Fruit fly (Drosophila melanogaster): ENCODE data around the gene CG34015.

CG34015 gene

DNA sequence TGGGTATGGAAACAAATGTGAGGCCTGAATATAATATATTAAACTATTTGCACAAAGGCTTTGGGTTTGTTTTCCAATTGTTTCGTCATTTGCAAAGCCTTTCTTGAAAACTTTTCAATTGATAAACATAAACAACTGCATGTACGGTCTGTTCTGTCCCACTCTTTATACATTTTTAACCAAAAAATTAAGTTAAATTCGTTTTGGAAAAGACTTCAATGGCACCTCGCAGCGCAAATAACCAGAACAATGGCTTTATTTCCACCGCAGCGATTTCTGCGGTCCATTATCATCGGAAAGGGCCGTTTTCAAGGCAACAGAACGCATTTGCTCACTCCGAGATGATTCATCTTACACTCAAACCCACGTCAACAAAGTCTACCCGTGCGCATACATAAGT is 27.2 kb downstream of the CG34015 start:
- no peak for TF ChIP-seq brk (GFP tag; optimal IDR thresholded peaks at IDR 0.05)
- TF ChIP-seq CG9705 (GFP tag; optimal IDR thresholded peaks at IDR 0.05) = no peak
- no peak for TF ChIP-seq dl (GFP tag; optimal IDR thresholded peaks at IDR 0.05; ENCODE audit: insufficient read depth in 1 of 2, partially characterized antibody in 2 of 2)
- TF ChIP-seq pan (optimal IDR thresholded peaks at IDR 0.05) = no peak
- TF ChIP-seq sage (GFP tag; optimal IDR thresholded peaks at IDR 0.05) = no peak
- TF ChIP-seq lola (GFP tag; optimal IDR thresholded peaks at IDR 0.05) = no peak
- no peak for TF ChIP-seq rgr (GFP tag; optimal IDR thresholded peaks at IDR 0.05)
- no peak for TF ChIP-seq Abd-B (GFP tag; optimal IDR thresholded peaks at IDR 0.05)
- TF ChIP-seq Jra (GFP tag; optimal IDR thresholded peaks at IDR 0.05) = no peak
- no peak for TF ChIP-seq Dif (GFP tag; optimal IDR thresholded peaks at IDR 0.05; ENCODE audit: partially characterized antibody)
- no peak for TF ChIP-seq dsf (GFP tag; optimal IDR thresholded peaks at IDR 0.05; ENCODE audit: borderline replicate concordance)
- no peak for TF ChIP-seq Myc (optimal IDR thresholded peaks at IDR 0.05)
- no peak for TF ChIP-seq psq (GFP tag; optimal IDR thresholded peaks at IDR 0.05)
- TF ChIP-seq dmrt93B (GFP tag; optimal IDR thresholded peaks at IDR 0.05) = no peak
- no peak for TF ChIP-seq fru (GFP tag; optimal IDR thresholded peaks at IDR 0.05)
- TF ChIP-seq HLH106 (tag; optimal IDR thresholded peaks at IDR 0.05) = no peak
- no peak for TF ChIP-seq jim (GFP tag; optimal IDR thresholded peaks at IDR 0.05)
- TF ChIP-seq CrebA (GFP tag; optimal IDR thresholded peaks at IDR 0.05; ENCODE audit: borderline replicate concordance) = no peak
- TF ChIP-seq h (GFP tag; optimal IDR thresholded peaks at IDR 0.05) = no peak
- no peak for TF ChIP-seq Dfd (GFP tag; optimal IDR thresholded peaks at IDR 0.05)

DNA sequence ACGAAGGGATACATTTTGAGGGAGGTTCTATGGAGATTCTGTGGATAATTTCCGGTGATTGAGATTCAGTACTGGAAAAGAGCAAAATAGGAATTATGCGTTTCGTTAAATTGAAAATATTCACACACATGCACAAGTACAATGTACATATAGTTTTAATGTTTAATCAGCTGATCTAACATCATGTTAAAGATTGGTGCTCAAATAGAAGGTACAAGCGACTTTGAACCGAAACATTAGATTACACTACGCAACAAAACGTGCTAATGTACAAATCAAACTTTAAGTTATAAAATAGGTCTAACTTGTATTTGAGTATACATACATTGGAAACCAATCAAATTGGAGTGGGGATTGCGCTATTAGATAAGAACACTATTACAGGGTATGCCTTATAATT is 28.1 kb downstream of the CG34015 start:
- TF ChIP-seq dmrt93B (GFP tag; optimal IDR thresholded peaks at IDR 0.05) (no peak), rgr (GFP tag; optimal IDR thresholded peaks at IDR 0.05) (no peak), Hr78 (GFP tag; optimal IDR thresholded peaks at IDR 0.05) (no peak), Dif (GFP tag; optimal IDR thresholded peaks at IDR 0.05; ENCODE audit: partially characterized antibody) (no peak), brk (GFP tag; optimal IDR thresholded peaks at IDR 0.05) (no peak), Hr83 (GFP tag; optimal IDR thresholded peaks at IDR 0.05; ENCODE audit: poor library complexity, severe bottlenecking) (no peak), dl (GFP tag; optimal IDR thresholded peaks at IDR 0.05; ENCODE audit: insufficient read depth in 1 of 2, partially characterized antibody in 2 of 2) (no peak), ey (GFP tag; optimal IDR thresholded peaks at IDR 0.05) (no peak), Jra (GFP tag; optimal IDR thresholded peaks at IDR 0.05) (no peak), foxo (GFP tag; optimal IDR thresholded peaks at IDR 0.05) (no peak), Rel (GFP tag; optimal IDR thresholded peaks at IDR 0.05) (no peak), Rel (tag; optimal IDR thresholded peaks at IDR 0.05) (no peak)

DNA sequence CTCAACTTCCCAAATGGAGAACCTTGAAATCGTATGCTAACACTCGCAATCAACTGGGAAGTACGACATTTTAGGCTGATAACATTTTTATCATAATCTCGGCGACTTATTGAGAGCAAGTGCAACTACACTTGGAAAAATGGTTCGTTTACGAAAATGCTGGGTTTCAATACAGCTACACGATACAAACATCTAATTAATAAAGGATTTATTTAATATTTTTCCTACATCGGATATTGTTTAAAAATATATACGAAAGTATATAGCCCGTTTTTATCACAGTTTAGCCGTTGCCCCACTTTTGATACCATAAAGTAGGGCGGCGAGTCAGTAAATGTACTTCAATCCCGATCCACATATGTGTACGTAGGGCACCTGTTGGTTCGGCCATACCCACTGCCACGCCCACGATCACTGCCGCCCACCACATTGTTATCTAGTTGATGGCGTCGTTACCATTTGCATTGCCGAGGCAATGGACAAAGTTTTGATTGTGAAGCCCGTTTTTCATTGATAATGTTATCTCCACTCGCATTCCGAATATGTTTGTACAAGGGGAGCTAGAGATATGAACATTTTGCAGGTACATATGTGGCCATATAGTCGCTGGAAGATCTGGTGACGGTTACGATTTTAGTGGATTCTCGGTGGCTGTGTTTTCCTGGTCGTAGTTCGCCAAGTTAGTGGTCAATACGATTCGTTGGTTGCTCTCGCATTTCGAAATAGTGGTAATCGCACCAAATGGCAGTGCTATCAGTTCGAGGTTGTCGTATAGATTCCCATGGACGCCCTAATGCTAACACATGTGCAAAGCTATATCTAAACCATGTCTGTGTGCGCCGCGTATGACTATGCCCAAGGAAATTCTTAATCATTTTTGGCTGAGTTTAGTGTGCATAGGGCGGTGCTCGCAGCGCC is 33.4 kb downstream of the CG34015 start, which contains the start of gene Traf-like:
Gene Traf-like (plus strand): TSS at position 596 of the 918 bp plus-strand sequence.
- TF ChIP-seq Dfd (GFP tag; optimal IDR thresholded peaks at IDR 0.05) (no peak), ey (GFP tag; optimal IDR thresholded peaks at IDR 0.05) (no peak), Rel (GFP tag; optimal IDR thresholded peaks at IDR 0.05) (no peak), Rel (tag; optimal IDR thresholded peaks at IDR 0.05) (peak; percentile 72), br (GFP tag; optimal IDR thresholded peaks at IDR 0.05) (no peak), Myc (optimal IDR thresholded peaks at IDR 0.05) (no peak), sage (GFP tag; optimal IDR thresholded peaks at IDR 0.05) (no peak), foxo (GFP tag; optimal IDR thresholded peaks at IDR 0.05) (peak in 1 of 2 experiments; percentile 48), pan (optimal IDR thresholded peaks at IDR 0.05) (no peak), Sp1 (GFP tag; optimal IDR thresholded peaks at IDR 0.05) (no peak), Dif (GFP tag; optimal IDR thresholded peaks at IDR 0.05; ENCODE audit: partially characterized antibody) (peak; percentile 47), N (GFP tag; optimal IDR thresholded peaks at IDR 0.05) (no peak), Vsx2 (GFP tag; optimal IDR thresholded peaks at IDR 0.05; ENCODE audit: partially characterized antibody) (no peak), woc (GFP tag; optimal IDR thresholded peaks at IDR 0.05) (no peak), rgr (GFP tag; optimal IDR thresholded peaks at IDR 0.05) (no peak), dmrt93B (GFP tag; optimal IDR thresholded peaks at IDR 0.05) (no peak), psq (GFP tag; optimal IDR thresholded peaks at IDR 0.05) (no peak), sv (GFP tag; optimal IDR thresholded peaks at IDR 0.05) (no peak), fru (GFP tag; optimal IDR thresholded peaks at IDR 0.05) (peak; percentile 34), HLH106 (tag; optimal IDR thresholded peaks at IDR 0.05) (peak; percentile 9), CG9705 (GFP tag; optimal IDR thresholded peaks at IDR 0.05) (no peak), GATAd (GFP tag; optimal IDR thresholded peaks at IDR 0.05) (no peak), Mio (GFP tag; optimal IDR thresholded peaks at IDR 0.05) (no peak), lola (GFP tag; optimal IDR thresholded peaks at IDR 0.05) (no peak), usp (GFP tag; optimal IDR thresholded peaks at IDR 0.05) (no peak), OdsH (GFP tag; optimal IDR thresholded peaks at IDR 0.05) (no peak), Abd-B (GFP tag; optimal IDR thresholded peaks at IDR 0.05) (no peak), CG32264 (GFP tag; optimal IDR thresholded peaks at IDR 0.05) (no peak), h (GFP tag; optimal IDR thresholded peaks at IDR 0.05) (peak; percentile 24), Hnf4 (GFP tag; optimal IDR thresholded peaks at IDR 0.05) (no peak), Hr78 (GFP tag; optimal IDR thresholded peaks at IDR 0.05) (no peak), tai (GFP tag; optimal IDR thresholded peaks at IDR 0.05) (no peak), dsf (GFP tag; optimal IDR thresholded peaks at IDR 0.05; ENCODE audit: borderline replicate concordance) (no peak), jim (GFP tag; optimal IDR thresholded peaks at IDR 0.05) (no peak), CrebA (GFP tag; optimal IDR thresholded peaks at IDR 0.05; ENCODE audit: borderline replicate concordance) (no peak), brk (GFP tag; optimal IDR thresholded peaks at IDR 0.05) (no peak)
